Worm (Caenorhabditis elegans): Measurements from ENCODE around the gene Y39A1A.24.

Gene Y39A1A.24

DNA sequence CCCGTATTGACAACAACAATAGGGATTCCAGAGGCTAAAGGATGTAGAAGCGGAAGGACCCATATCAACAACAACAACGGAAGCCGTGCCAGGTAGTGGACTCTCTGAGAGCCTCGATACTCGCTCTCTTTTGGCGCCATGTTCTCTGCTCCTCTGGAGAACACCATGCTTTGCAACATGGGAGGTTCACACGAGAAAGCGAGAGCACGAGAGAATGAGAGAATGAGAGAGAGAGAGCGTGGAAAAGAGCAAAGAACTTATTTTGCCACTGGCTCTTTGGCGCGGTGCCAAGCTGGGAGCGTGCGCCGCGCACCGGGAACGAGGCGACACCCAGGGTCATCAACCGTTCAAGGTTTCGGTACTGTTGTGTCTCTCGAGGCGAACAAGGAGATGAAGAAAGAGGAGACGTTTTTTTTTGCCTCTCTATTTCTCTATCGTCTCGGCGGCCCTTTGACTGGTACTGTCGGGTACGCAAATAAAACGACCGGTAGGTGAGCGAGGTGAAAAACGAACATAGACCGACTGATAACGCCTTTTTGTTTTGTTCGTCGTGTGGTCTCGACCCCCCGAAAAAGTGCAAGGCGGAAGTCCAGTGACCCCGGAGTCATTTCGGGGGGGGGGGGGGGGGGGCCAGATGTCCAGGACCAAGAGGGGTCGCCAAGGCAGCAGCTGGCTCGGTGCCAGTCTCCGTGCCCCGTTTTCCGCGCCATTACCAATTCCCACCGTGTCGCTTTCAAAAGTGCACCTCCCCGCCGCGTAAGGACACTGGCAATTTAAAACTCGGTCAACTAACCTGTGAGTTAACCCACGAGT lies 20.4 kb downstream of the Y39A1A.24 start, which contains the start of gene Y39A1A.10:
Gene Y39A1A.10 (plus strand): TSS at position 139 of the 813 bp plus-strand sequence.
- no peak for TF ChIP-seq mec-3 (tag; optimal IDR thresholded peaks at IDR 0.05; ENCODE audit: borderline replicate concordance)
- TF ChIP-seq pha-2 (tag; optimal IDR thresholded peaks at IDR 0.05): no peak
- TF ChIP-seq C08G9.2 (tag; optimal IDR thresholded peaks at IDR 0.05): no peak
- no peak for TF ChIP-seq hlh-6 (tag; optimal IDR thresholded peaks at IDR 0.05)
- TF ChIP-seq F13H6.1 (tag; optimal IDR thresholded peaks at IDR 0.05): no peak
- peak; percentile 0 for TF ChIP-seq tbx-2 (tag; optimal IDR thresholded peaks at IDR 0.05)
- TF ChIP-seq tbx-7 (tag; optimal IDR thresholded peaks at IDR 0.05): no peak
- TF ChIP-seq ref-2 (tag; optimal IDR thresholded peaks at IDR 0.05): no peak

DNA sequence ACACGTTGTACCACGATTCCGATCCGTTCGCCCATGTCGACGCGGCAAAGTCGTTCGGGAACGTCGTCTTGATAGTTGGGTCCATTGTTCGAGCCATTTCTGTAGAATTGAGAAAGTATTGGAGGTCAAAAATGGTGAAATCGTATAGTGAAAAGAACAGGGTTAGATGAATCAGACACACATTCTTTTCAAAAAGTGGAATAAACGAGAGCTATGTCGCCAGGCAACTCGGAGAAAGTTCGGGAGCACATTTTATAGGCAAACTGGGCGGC lies 20.9 kb downstream of the Y39A1A.24 start, which contains the start of gene Y39A1A.9:
Gene Y39A1A.9 (minus strand): TSS at position 99 of the 272 bp plus-strand sequence.
- no peak for TF ChIP-seq hlh-15 (tag; optimal IDR thresholded peaks at IDR 0.05)
- no peak for TF ChIP-seq syd-9 (tag; optimal IDR thresholded peaks at IDR 0.05)
- TF ChIP-seq ceh-19 (GFP tag; optimal IDR thresholded peaks at IDR 0.05): no peak
- TF ChIP-seq C38D4.7 (GFP tag; optimal IDR thresholded peaks at IDR 0.05): no peak
- no peak for TF ChIP-seq mec-3 (tag; optimal IDR thresholded peaks at IDR 0.05; ENCODE audit: borderline replicate concordance)
- TF ChIP-seq ceh-18 (tag; optimal IDR thresholded peaks at IDR 0.05): no peak
- TF ChIP-seq hlh-6 (tag; optimal IDR thresholded peaks at IDR 0.05): no peak
- no peak for TF ChIP-seq fax-1 (tag; optimal IDR thresholded peaks at IDR 0.05)
- TF ChIP-seq eyg-1 (tag; optimal IDR thresholded peaks at IDR 0.05): no peak
- no peak for TF ChIP-seq unc-42 (tag; optimal IDR thresholded peaks at IDR 0.05)

DNA sequence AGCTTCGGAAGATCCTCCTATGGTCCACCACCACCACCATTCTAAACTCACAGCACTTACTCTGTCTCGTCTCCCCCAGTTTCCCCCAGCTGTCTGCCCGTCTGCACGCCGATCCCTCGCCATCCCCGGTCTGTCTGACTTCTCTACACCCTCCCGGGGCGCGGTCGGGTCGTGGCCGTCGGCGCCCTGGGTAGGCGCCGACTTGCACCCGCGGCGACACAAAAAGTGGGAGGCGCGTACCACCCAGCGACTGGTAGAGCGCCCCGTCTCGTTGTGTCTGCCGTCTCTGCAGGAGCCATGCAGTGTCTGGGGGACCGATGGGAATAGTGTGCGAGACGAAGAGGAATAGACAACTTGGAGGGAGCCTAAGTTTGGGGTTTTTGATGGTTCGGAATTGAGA lies 21.6 kb downstream of the Y39A1A.24 start:
- TF ChIP-seq nhr-232 (tag; optimal IDR thresholded peaks at IDR 0.05): no peak
- peak; percentile 87 for TF ChIP-seq ceh-31 (tag; optimal IDR thresholded peaks at IDR 0.05)
- TF ChIP-seq npax-4 (tag; optimal IDR thresholded peaks at IDR 0.05): no peak
- no peak for TF ChIP-seq mec-3 (tag; optimal IDR thresholded peaks at IDR 0.05; ENCODE audit: borderline replicate concordance)
- TF ChIP-seq sox-2 (GFP tag; IDR thresholded peaks at IDR 0.05): no peak
- TF ChIP-seq ttx-3 (tag; optimal IDR thresholded peaks at IDR 0.05): no peak
- TF ChIP-seq ahr-1 (tag; optimal IDR thresholded peaks at IDR 0.05): no peak
- no peak for TF ChIP-seq pax-1 (tag; optimal IDR thresholded peaks at IDR 0.05)
- TF ChIP-seq gmeb-2 (tag; optimal IDR thresholded peaks at IDR 0.05): peak; percentile 15
- peak; percentile 95 for TF ChIP-seq pros-1 (tag; optimal IDR thresholded peaks at IDR 0.05)
- TF ChIP-seq ceh-34 (tag; optimal IDR thresholded peaks at IDR 0.05): peak; percentile 67
- TF ChIP-seq pat-9 (tag; optimal IDR thresholded peaks at IDR 0.05): no peak
- TF ChIP-seq K02D7.2 (tag; optimal IDR thresholded peaks at IDR 0.05): no peak
- peak; percentile 97 for TF ChIP-seq nfya-1 (tag; optimal IDR thresholded peaks at IDR 0.05)
- TF ChIP-seq sdc-2 (tag; optimal IDR thresholded peaks at IDR 0.05): no peak
- peak; percentile 68 for TF ChIP-seq syd-9 (tag; optimal IDR thresholded peaks at IDR 0.05)
- no peak for TF ChIP-seq ceh-30 (tag; optimal IDR thresholded peaks at IDR 0.05)
- TF ChIP-seq pha-4 (tag; optimal IDR thresholded peaks at IDR 0.05): no peak
- TF ChIP-seq ets-4 (tag; optimal IDR thresholded peaks at IDR 0.05): peak; percentile 37
- peak; percentile 9 for TF ChIP-seq C08G9.2 (tag; optimal IDR thresholded peaks at IDR 0.05)
- TF ChIP-seq rnt-1 (tag; optimal IDR thresholded peaks at IDR 0.05): peak; percentile 89
- TF ChIP-seq C38D4.7 (GFP tag; optimal IDR thresholded peaks at IDR 0.05): no peak
- TF ChIP-seq unc-86 (tag; optimal IDR thresholded peaks at IDR 0.05): peak; percentile 51
- TF ChIP-seq hlh-30 (tag; optimal IDR thresholded peaks at IDR 0.05; ENCODE audit: insufficient read depth): no peak
- peak; percentile 75 for TF ChIP-seq ceh-18 (tag; optimal IDR thresholded peaks at IDR 0.05)
- no peak for TF ChIP-seq zip-5 (tag; optimal IDR thresholded peaks at IDR 0.05)
- TF ChIP-seq ceh-48 (tag; optimal IDR thresholded peaks at IDR 0.05): no peak
- no peak for TF ChIP-seq eyg-1 (tag; optimal IDR thresholded peaks at IDR 0.05)
- TF ChIP-seq lim-6 (tag; optimal IDR thresholded peaks at IDR 0.05): peak; percentile 23
- TF ChIP-seq tbx-7 (tag; optimal IDR thresholded peaks at IDR 0.05): no peak
- TF ChIP-seq che-1 (tag; optimal IDR thresholded peaks at IDR 0.05): no peak
- no peak for TF ChIP-seq T23F11.4 (GFP tag; optimal IDR thresholded peaks at IDR 0.05)
- no peak for TF ChIP-seq unc-42 (tag; optimal IDR thresholded peaks at IDR 0.05)
- no peak for TF ChIP-seq hlh-8 (tag; optimal IDR thresholded peaks at IDR 0.05)
- peak; percentile 10; the same call in 1 of the 2 replicates for TF ChIP-seq unc-3 (GFP tag; conservative IDR thresholded peaks at IDR 0.05)
- TF ChIP-seq unc-3 (tag; optimal IDR thresholded peaks at IDR 0.05): no peak
- TF ChIP-seq ref-2 (tag; optimal IDR thresholded peaks at IDR 0.05): peak; percentile 91
- peak; percentile 54 for TF ChIP-seq fkh-10 (GFP tag; optimal IDR thresholded peaks at IDR 0.05)
- no peak for TF ChIP-seq hlh-15 (tag; optimal IDR thresholded peaks at IDR 0.05)
- TF ChIP-seq Y22D7AL.16 (tag; optimal IDR thresholded peaks at IDR 0.05): no peak
- no peak for TF ChIP-seq elt-2 (tag; optimal IDR thresholded peaks at IDR 0.05)

All from whole organism, late embryonic.